Fruit fly (Drosophila melanogaster): ENCODE data around the gene PGRP-LF.

Gene PGRP-LF

DNA sequence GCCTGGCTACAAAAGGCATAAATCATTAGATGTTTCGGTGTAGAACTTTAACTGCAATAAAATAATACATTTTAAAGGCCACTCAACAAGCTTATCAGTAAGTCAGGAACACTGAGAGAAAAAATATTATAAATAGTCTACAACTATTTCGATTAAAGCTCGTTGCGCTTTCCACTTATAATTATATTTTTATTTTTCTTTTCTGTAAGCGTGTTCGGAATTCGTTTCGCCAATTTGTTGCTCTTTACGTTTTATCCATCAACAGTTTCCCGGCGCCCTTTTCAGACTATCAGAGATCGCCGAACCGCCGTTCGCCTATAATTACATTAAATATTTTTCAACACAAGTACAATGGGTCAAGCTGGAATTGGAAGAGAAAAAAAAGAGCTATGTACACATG is 10.4 kb upstream of the PGRP-LF start:
- TF ChIP-seq Pif1A (GFP tag; optimal IDR thresholded peaks at IDR 0.05) (no peak), D1 (tag; optimal IDR thresholded peaks at IDR 0.05) (no peak), CG34367 (tag; optimal IDR thresholded peaks at IDR 0.05) (no peak), CG12605 (GFP tag; IDR thresholded peaks at IDR 0.05) (no peak), Pif1B (GFP tag; optimal IDR thresholded peaks at IDR 0.05) (no peak), CG8159 (tag; optimal IDR thresholded peaks at IDR 0.05) (no peak), CG14655 (GFP tag; optimal IDR thresholded peaks at IDR 0.05) (no peak), CG9948 (tag; optimal IDR thresholded peaks at IDR 0.05) (no peak), CG32121 (GFP tag; IDR thresholded peaks at IDR 0.05) (no peak), CG10348 (GFP tag; IDR thresholded peaks at IDR 0.05) (no peak), EcR (GFP tag; optimal IDR thresholded peaks at IDR 0.05) (no peak), Snoo (tag; optimal IDR thresholded peaks at IDR 0.05) (no peak)

DNA sequence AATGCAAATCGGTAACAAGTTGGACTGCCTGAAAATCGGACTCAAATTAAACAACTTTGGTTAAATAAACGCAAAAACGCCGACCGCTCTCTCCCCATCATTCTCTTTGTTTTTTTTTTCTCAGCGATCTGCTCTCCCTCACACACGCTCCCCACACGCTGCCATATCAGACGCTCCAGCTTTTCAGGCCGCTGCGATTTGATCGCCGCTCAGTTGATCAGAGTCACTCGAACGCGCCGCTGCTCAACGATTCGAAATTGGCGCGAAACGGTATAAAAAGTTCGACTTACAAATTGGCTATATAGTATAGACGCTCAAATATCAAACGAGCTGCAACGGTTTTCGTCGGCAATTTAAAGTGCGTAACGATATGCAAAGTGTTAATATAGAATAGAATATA is 9.2 kb upstream of the PGRP-LF start:
- TF ChIP-seq CG8301 (tag; optimal IDR thresholded peaks at IDR 0.05), result no peak
- TF ChIP-seq CG9948 (tag; optimal IDR thresholded peaks at IDR 0.05), result no peak
- no peak for TF ChIP-seq CG8159 (tag; optimal IDR thresholded peaks at IDR 0.05)
- TF ChIP-seq gl (tag; optimal IDR thresholded peaks at IDR 0.05), result no peak
- peak; percentile 17; the same call in 1 of the 3 replicates for TF ChIP-seq fd96Ca (GFP tag; IDR thresholded peaks at IDR 0.05)
- no peak for TF ChIP-seq rn (GFP tag; IDR thresholded peaks at IDR 0.05)
- no peak for TF ChIP-seq CG15710 (tag; optimal IDR thresholded peaks at IDR 0.05)
- no peak for TF ChIP-seq CG10348 (GFP tag; IDR thresholded peaks at IDR 0.05)
- TF ChIP-seq EcR (GFP tag; optimal IDR thresholded peaks at IDR 0.05), result no peak
- TF ChIP-seq CG32121 (GFP tag; IDR thresholded peaks at IDR 0.05), result no peak
- peak; percentile 64 for TF ChIP-seq CG4496 (GFP tag; IDR thresholded peaks at IDR 0.05)
- no peak for TF ChIP-seq CG14655 (GFP tag; optimal IDR thresholded peaks at IDR 0.05)
- TF ChIP-seq CG34367 (tag; optimal IDR thresholded peaks at IDR 0.05), result no peak
- no peak for TF ChIP-seq D1 (tag; optimal IDR thresholded peaks at IDR 0.05)
- TF ChIP-seq Ets98B (GFP tag; IDR thresholded peaks at IDR 0.05), result peak; percentile 53; the same call in 1 of the 2 replicates
- peak; percentile 10 for TF ChIP-seq Pif1A (GFP tag; optimal IDR thresholded peaks at IDR 0.05)
- TF ChIP-seq CG17806 (tag; optimal IDR thresholded peaks at IDR 0.05), result no peak
- TF ChIP-seq Pif1B (GFP tag; optimal IDR thresholded peaks at IDR 0.05), result peak; percentile 8
- no peak for TF ChIP-seq Snoo (tag; optimal IDR thresholded peaks at IDR 0.05)
- peak; percentile 55; the same call in 1 of the 2 replicates for TF ChIP-seq CG12605 (GFP tag; IDR thresholded peaks at IDR 0.05)
- no peak for TF ChIP-seq CG13204 (GFP tag; optimal IDR thresholded peaks at IDR 0.05)

- peak; percentile 74 for TF ChIP-seq CG4496 (GFP tag; IDR thresholded peaks at IDR 0.05)
- TF ChIP-seq rn (GFP tag; IDR thresholded peaks at IDR 0.05), result no peak
Observed at dm6 chr3L:9340839-9341238, 8.6 kb upstream of the PGRP-LF start.

- TF ChIP-seq CG10348 (GFP tag; IDR thresholded peaks at IDR 0.05) (no peak), CG32121 (GFP tag; IDR thresholded peaks at IDR 0.05) (no peak), fd96Ca (GFP tag; IDR thresholded peaks at IDR 0.05) (no peak), CG17806 (tag; optimal IDR thresholded peaks at IDR 0.05) (no peak), CG15710 (tag; optimal IDR thresholded peaks at IDR 0.05) (no peak), CG4496 (GFP tag; IDR thresholded peaks at IDR 0.05) (no peak), CG13204 (GFP tag; optimal IDR thresholded peaks at IDR 0.05) (no peak), CG14655 (GFP tag; optimal IDR thresholded peaks at IDR 0.05) (no peak), CG9948 (tag; optimal IDR thresholded peaks at IDR 0.05) (no peak), Snoo (tag; optimal IDR thresholded peaks at IDR 0.05) (no peak), gl (tag; optimal IDR thresholded peaks at IDR 0.05) (no peak), rn (GFP tag; IDR thresholded peaks at IDR 0.05) (no peak), Pif1B (GFP tag; optimal IDR thresholded peaks at IDR 0.05) (no peak), Pif1A (GFP tag; optimal IDR thresholded peaks at IDR 0.05) (no peak), Ets98B (GFP tag; IDR thresholded peaks at IDR 0.05) (no peak), EcR (GFP tag; optimal IDR thresholded peaks at IDR 0.05) (no peak), CG34367 (tag; optimal IDR thresholded peaks at IDR 0.05) (no peak), D1 (tag; optimal IDR thresholded peaks at IDR 0.05) (no peak)
Observed at dm6 chr3L:9343963-9344362, 5.4 kb upstream of the PGRP-LF start.

DNA sequence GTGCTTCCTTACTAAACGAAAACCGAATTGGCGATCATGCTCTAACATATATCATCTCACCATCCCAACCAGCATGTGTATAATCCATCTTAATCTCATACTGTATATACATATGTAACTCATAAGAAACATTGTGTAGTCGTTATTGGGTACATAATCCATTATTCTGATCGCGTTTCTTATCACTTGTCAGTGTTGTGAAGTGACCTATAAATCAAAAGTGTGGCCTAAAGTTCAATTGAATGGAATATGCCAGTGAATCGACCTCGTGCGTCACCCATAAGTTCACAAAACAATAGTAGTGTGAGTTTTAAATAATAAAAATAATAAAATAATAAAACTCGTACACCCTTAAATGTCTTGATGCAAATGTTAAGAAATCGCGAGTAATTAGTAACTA is 4.3 kb upstream of the PGRP-LF start:
- TF ChIP-seq CG32121 (GFP tag; IDR thresholded peaks at IDR 0.05), result no peak
- no peak for TF ChIP-seq Pif1A (GFP tag; optimal IDR thresholded peaks at IDR 0.05)
- no peak for TF ChIP-seq Pif1B (GFP tag; optimal IDR thresholded peaks at IDR 0.05)
- TF ChIP-seq CG17806 (tag; optimal IDR thresholded peaks at IDR 0.05), result no peak
- TF ChIP-seq CG34367 (tag; optimal IDR thresholded peaks at IDR 0.05), result no peak
- TF ChIP-seq CG14655 (GFP tag; optimal IDR thresholded peaks at IDR 0.05), result no peak
- no peak for TF ChIP-seq CG9948 (tag; optimal IDR thresholded peaks at IDR 0.05)
- TF ChIP-seq D1 (tag; optimal IDR thresholded peaks at IDR 0.05), result no peak
- TF ChIP-seq Ets98B (GFP tag; IDR thresholded peaks at IDR 0.05), result no peak
- no peak for TF ChIP-seq rn (GFP tag; IDR thresholded peaks at IDR 0.05)
- no peak for TF ChIP-seq CG10348 (GFP tag; IDR thresholded peaks at IDR 0.05)
- TF ChIP-seq EcR (GFP tag; optimal IDR thresholded peaks at IDR 0.05), result no peak
- no peak for TF ChIP-seq CG15710 (tag; optimal IDR thresholded peaks at IDR 0.05)
- no peak for TF ChIP-seq CG8159 (tag; optimal IDR thresholded peaks at IDR 0.05)
- no peak for TF ChIP-seq CG13204 (GFP tag; optimal IDR thresholded peaks at IDR 0.05)
- no peak for TF ChIP-seq fd96Ca (GFP tag; IDR thresholded peaks at IDR 0.05)
- no peak for TF ChIP-seq CG8301 (tag; optimal IDR thresholded peaks at IDR 0.05)
- TF ChIP-seq gl (tag; optimal IDR thresholded peaks at IDR 0.05), result no peak
- TF ChIP-seq Snoo (tag; optimal IDR thresholded peaks at IDR 0.05), result no peak
- TF ChIP-seq CG4496 (GFP tag; IDR thresholded peaks at IDR 0.05), result no peak

DNA sequence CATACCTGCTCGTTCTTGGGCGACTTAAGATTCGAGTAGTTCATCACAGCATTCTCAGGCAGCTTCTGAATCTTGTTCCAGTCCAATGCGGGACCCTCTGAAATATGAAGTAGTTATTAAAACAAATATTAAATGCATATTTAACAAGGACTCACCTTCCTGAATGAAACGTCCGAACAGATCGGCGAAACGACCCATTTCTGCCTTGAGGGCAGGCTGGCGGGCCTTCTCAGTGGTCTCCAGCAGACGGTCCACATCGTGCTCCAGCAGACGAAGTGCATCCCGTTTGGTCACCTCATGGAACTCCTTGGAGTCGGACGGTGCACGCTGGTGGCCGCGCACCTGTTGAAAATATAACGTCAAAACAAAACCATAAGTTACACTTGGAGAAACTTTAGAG is 4.3 kb downstream of the PGRP-LF start, which contains the start of gene CG32040:
Gene CG32040 (plus strand): TSS at position 301 of the 400 bp plus-strand sequence.
- TF ChIP-seq D1 (tag; optimal IDR thresholded peaks at IDR 0.05) (no peak), Snoo (tag; optimal IDR thresholded peaks at IDR 0.05) (no peak), Ets98B (GFP tag; IDR thresholded peaks at IDR 0.05) (no peak), Pif1B (GFP tag; optimal IDR thresholded peaks at IDR 0.05) (no peak), CG32121 (GFP tag; IDR thresholded peaks at IDR 0.05) (no peak), CG4496 (GFP tag; IDR thresholded peaks at IDR 0.05) (no peak), CG8301 (tag; optimal IDR thresholded peaks at IDR 0.05) (no peak), CG17806 (tag; optimal IDR thresholded peaks at IDR 0.05) (no peak), CG13204 (GFP tag; optimal IDR thresholded peaks at IDR 0.05) (no peak), rn (GFP tag; IDR thresholded peaks at IDR 0.05) (no peak), CG10348 (GFP tag; IDR thresholded peaks at IDR 0.05) (no peak), CG12605 (GFP tag; IDR thresholded peaks at IDR 0.05) (no peak), EcR (GFP tag; optimal IDR thresholded peaks at IDR 0.05) (no peak), Pif1A (GFP tag; optimal IDR thresholded peaks at IDR 0.05) (no peak), CG9948 (tag; optimal IDR thresholded peaks at IDR 0.05) (no peak), fd96Ca (GFP tag; IDR thresholded peaks at IDR 0.05) (no peak)
